Worm (Caenorhabditis elegans) whole organism, early embryonic: ENCODE results near the gene lon-2.

Experiments used
- B0310.2 ChIP-seq: sonication (generic microtip); optimal IDR thresholded peaks from 2 replicates; lab custom pipeline; 2016; ENCODE audit warnings: mild to moderate bottlenecking, missing genetic modification characterization, missing compliant biosample characterization
- F13C5.2 ChIP-seq: sonication (generic microtip); optimal IDR thresholded peaks from 2 replicates; lab custom pipeline; 2017; ENCODE audit warnings: mild to moderate bottlenecking, missing genetic modification characterization, inconsistent platforms, missing compliant biosample characterization
- aly-1 ChIP-seq: sonication (generic microtip); optimal IDR thresholded peaks from 2 replicates; lab custom pipeline; 2016; ENCODE audit warnings: missing genetic modification characterization, missing compliant biosample characterization
- ama-1 ChIP-seq: fragments of 150-350 bp; optimal IDR thresholded peaks from 2 replicates; lab custom pipeline; 2014
- ceh-13 ChIP-seq: fragments of 200-800 bp; sonication (Bioruptor generic); optimal IDR thresholded peaks from 2 replicates; lab custom pipeline; 2018; ENCODE audit warnings: mild to moderate bottlenecking, missing genetic modification characterization, missing compliant biosample characterization
- ceh-36 ChIP-seq: sonication (generic microtip); optimal IDR thresholded peaks from 2 replicates; lab custom pipeline; 2016; ENCODE audit warnings: missing genetic modification characterization, inconsistent platforms, missing compliant biosample characterization
- ets-7 ChIP-seq: sonication (generic microtip); optimal IDR thresholded peaks from 2 replicates; lab custom pipeline; 2016; ENCODE audit warnings: missing genotype, missing genetic modification characterization, missing compliant biosample characterization
- flt-1 ChIP-seq: fragments of 200-800 bp; sonication (Bioruptor generic); IDR thresholded peaks from 2 replicates; pipeline ENCODE4 v1.3.6; 2022; ENCODE audit warnings: missing genetic modification characterization, missing compliant biosample characterization
- hmbx-1 ChIP-seq: sonication (generic microtip); optimal IDR thresholded peaks from 2 replicates; lab custom pipeline; 2016; ENCODE audit warnings: mild to moderate bottlenecking, missing genetic modification characterization, missing compliant biosample characterization
- hmg-4 ChIP-seq: fragments of 200-800 bp; sonication (Bioruptor generic); optimal IDR thresholded peaks from 2 replicates; lab custom pipeline; 2018; ENCODE audit warnings: mild to moderate bottlenecking, missing genetic modification characterization, missing compliant biosample characterization
- hnd-1 ChIP-seq: sonication (generic microtip); optimal IDR thresholded peaks from 2 replicates; lab custom pipeline; 2016; ENCODE audit warnings: missing genetic modification characterization, missing compliant biosample characterization
- pes-1 ChIP-seq: fragments of 200-800 bp; sonication (Bioruptor generic); IDR thresholded peaks from 2 replicates; pipeline ENCODE4 v1.3.6; 2022; ENCODE audit warnings: missing genetic modification reagents, missing genetic modification characterization, missing compliant biosample characterization
- scrt-1 ChIP-seq: fragments of 200-800 bp; sonication (Bioruptor generic); IDR thresholded peaks from 2 replicates; pipeline ENCODE4 v1.3.6; 2022; ENCODE audit warnings: missing genetic modification characterization, missing compliant biosample characterization
- sea-1 ChIP-seq: fragments of 200-800 bp; sonication (Bioruptor generic); conservative IDR thresholded peaks from 2 replicates; pipeline ENCODE4 v1.3.6; 2022; ENCODE audit warnings: missing genetic modification characterization, missing compliant biosample characterization
- tbx-11 ChIP-seq: fragments of 200-800 bp; sonication (Bioruptor generic); IDR thresholded peaks from 2 replicates; pipeline ENCODE4 v1.3.6; 2022; ENCODE audit warnings: missing genetic modification characterization, missing compliant biosample characterization
- tbx-37 ChIP-seq: fragments of 200-800 bp; sonication (Bioruptor generic); conservative IDR thresholded peaks from 2 replicates; pipeline ENCODE4 v1.3.6; 2022; ENCODE audit warnings: missing genetic modification reagents, missing genetic modification characterization, missing compliant biosample characterization
- tra-4 ChIP-seq: sonication (generic microtip); optimal IDR thresholded peaks from 2 replicates; lab custom pipeline; 2017; ENCODE audit warnings: missing genetic modification characterization, missing compliant biosample characterization

Gene lon-2

ce11 chrX:4783117-4783775 is 34.4 kb upstream of the lon-2 start, which contains the start of gene F43C9.2:
Gene F43C9.2 (plus strand): TSS chrX:4783613.
- TF ChIP-seq ceh-13 (GFP tag; lab: Kevin White, UChicago) = no peak
- no peak for TF ChIP-seq ceh-36 (tag; lab: Kevin White, UChicago)

DNA sequence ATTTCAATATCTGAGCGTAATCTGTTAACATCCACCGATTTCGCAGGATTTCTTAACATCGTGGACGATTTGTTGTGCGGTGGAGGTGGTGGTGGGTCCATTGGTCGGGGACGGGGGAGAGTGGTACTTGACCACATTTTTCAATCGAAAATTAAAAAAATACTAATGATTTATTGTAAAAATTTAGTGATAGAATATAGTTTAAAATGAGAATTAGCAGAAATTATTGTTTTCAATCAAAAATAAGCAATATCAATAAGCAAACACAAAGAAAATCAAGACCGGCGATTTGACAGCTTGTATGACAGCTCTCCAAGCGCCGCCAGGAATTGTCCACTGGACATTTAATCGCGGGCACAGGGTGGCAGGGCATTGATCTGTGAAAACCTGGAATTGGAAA is 33.3 kb upstream of the lon-2 start, which contains the start of gene hum-10:
hum-10 (minus strand) TSS at position 101 of the 400 bp plus-strand sequence.
- TF ChIP-seq ets-7 (tag; lab: Kevin White, UChicago) (no peak), flt-1 (no peak), tbx-37 (no peak), scrt-1 (no peak), pes-1 (GFP tag; lab: Robert Waterston, UW) (no peak), hmg-4 (GFP tag; lab: Kevin White, UChicago) (no peak), aly-1 (no peak), B0310.2 (tag; lab: Kevin White, UChicago) (no peak), hmbx-1 (tag; lab: Kevin White, UChicago) (no peak), ceh-13 (GFP tag; lab: Kevin White, UChicago) (no peak), F13C5.2 (tag; lab: Kevin White, UChicago) (no peak), ama-1 (no peak), tbx-11 (no peak), tra-4 (tag; lab: Kevin White, UChicago) (no peak), sea-1 (no peak), ceh-36 (tag; lab: Kevin White, UChicago) (no peak), hnd-1 (tag; lab: Kevin White, UChicago) (no peak)

DNA sequence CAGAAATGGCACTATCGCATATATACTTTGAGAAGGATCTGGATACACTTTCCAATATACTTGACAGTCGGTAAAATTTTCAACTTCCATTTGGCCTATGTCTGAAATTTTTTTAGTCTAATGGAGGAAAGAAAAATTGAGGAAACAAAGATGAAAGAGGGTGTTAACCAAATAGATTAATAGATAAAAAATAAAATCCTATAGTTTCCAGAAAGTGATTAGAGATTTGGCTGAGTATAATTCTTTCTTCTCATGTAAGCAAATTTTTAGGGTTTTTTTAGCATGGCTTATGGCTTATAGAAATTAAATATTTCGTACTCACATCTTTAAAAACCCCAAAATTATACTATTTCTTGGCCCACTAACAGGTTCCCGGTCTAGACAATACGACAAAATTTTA is 21.0 kb upstream of the lon-2 start, which contains the start of gene npr-1:
npr-1 (minus strand) TSS at position 101 of the 400 bp plus-strand sequence.
- TF ChIP-seq hmbx-1 (tag; lab: Kevin White, UChicago) (no peak), aly-1 (no peak), ceh-13 (GFP tag; lab: Kevin White, UChicago) (no peak), scrt-1 (no peak), hnd-1 (tag; lab: Kevin White, UChicago) (no peak), hmg-4 (GFP tag; lab: Kevin White, UChicago) (no peak), F13C5.2 (tag; lab: Kevin White, UChicago) (no peak), flt-1 (no peak), sea-1 (no peak), ets-7 (tag; lab: Kevin White, UChicago) (no peak), tbx-11 (no peak), ceh-36 (tag; lab: Kevin White, UChicago) (no peak), B0310.2 (tag; lab: Kevin White, UChicago) (no peak), ama-1 (no peak), tra-4 (tag; lab: Kevin White, UChicago) (no peak), tbx-37 (no peak), pes-1 (GFP tag; lab: Robert Waterston, UW) (no peak)

DNA sequence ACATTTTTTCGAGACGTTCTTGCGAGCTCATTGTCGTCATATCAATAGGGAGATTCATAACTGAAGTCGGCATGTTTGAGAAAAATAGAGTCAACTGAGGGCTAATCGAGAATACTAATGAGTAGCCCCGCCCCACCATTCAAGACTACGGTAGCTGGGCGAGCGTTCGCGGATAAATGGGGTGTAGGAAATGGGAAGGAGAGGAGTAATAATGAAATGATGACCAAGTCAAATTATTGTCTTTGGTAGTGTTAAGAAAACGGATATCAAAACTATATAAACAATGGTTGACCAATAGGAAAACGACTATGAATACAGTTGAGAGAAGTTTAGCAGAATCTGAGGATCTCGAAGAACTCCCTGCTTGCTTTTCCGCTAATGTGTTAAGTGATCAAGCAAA is 12.7 kb upstream of the lon-2 start, which contains the start of gene mls-2:
mls-2 (minus strand) TSS at position 101 of the 400 bp plus-strand sequence.
- TF ChIP-seq ceh-13 (GFP tag; lab: Kevin White, UChicago) = no peak
- no peak for TF ChIP-seq tra-4 (tag; lab: Kevin White, UChicago)
- TF ChIP-seq scrt-1 = no peak
- TF ChIP-seq hmbx-1 (tag; lab: Kevin White, UChicago) = no peak
- no peak for TF ChIP-seq hmg-4 (GFP tag; lab: Kevin White, UChicago)
- TF ChIP-seq B0310.2 (tag; lab: Kevin White, UChicago) = no peak
- no peak for TF ChIP-seq sea-1
- TF ChIP-seq hnd-1 (tag; lab: Kevin White, UChicago) = no peak
- TF ChIP-seq pes-1 (GFP tag; lab: Robert Waterston, UW) = no peak
- no peak for TF ChIP-seq tbx-37
- TF ChIP-seq ama-1 = no peak
- TF ChIP-seq ets-7 (tag; lab: Kevin White, UChicago) = no peak
- no peak for TF ChIP-seq tbx-11

DNA sequence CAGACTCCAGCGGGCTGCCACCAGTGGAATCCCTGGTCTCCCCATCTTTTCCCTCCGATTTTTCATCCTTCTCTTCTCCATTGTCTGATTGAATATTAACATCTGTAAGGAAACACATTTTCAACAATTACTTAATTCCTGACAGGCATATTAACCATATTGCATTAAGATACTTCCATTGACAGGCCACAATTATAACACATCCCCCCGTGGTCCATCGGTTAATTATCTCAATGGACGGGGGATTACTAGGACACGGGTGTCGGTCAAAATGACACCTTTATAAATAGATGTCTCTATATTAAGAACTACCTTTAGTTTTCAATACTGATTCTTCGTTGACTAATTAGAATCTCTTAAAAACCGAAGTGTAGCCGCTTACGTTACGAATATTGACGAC is 10.8 kb upstream of the lon-2 start:
- no peak for TF ChIP-seq ama-1
- TF ChIP-seq hnd-1 (tag; lab: Kevin White, UChicago) = no peak
- no peak for TF ChIP-seq hmbx-1 (tag; lab: Kevin White, UChicago)
- no peak for TF ChIP-seq tbx-11
- no peak for TF ChIP-seq pes-1 (GFP tag; lab: Robert Waterston, UW)
- no peak for TF ChIP-seq ceh-36 (tag; lab: Kevin White, UChicago)
- no peak for TF ChIP-seq sea-1
- TF ChIP-seq scrt-1 = no peak

DNA sequence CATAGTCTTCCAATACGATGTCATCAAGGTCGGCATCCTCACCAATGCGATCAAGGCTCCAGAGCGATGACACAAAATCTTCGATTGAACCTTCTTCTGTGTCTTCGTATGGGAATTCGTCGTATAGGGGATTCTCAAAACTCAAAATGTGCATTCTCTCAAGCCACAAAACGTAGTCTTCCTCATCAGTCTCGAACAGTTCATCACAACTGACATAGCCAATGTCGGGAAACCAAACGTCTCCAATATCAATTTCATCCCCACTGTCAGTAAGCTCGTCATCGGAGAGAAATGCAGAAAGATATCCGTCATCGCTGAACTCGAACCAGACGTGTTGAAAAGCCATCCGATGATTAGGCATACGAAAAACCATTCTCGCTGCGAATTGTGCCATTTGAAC is 5.8 kb upstream of the lon-2 start, which contains the start of gene C39E6.2:
C39E6.2 (minus strand) TSS at position 394 of the 400 bp plus-strand sequence.
- TF ChIP-seq scrt-1 (no peak), hmbx-1 (tag; lab: Kevin White, UChicago) (no peak), aly-1 (no peak), F13C5.2 (tag; lab: Kevin White, UChicago) (no peak), B0310.2 (tag; lab: Kevin White, UChicago) (no peak), tbx-37 (no peak), tbx-11 (no peak), hmg-4 (GFP tag; lab: Kevin White, UChicago) (no peak)

ce11 chrX:4744037-4744436 is 4.8 kb downstream of the lon-2 start:
- no peak for TF ChIP-seq tbx-11
- TF ChIP-seq aly-1 = peak; percentile 28
- TF ChIP-seq scrt-1 = no peak
- TF ChIP-seq hnd-1 (tag; lab: Kevin White, UChicago) = no peak
- no peak for TF ChIP-seq tra-4 (tag; lab: Kevin White, UChicago)

DNA sequence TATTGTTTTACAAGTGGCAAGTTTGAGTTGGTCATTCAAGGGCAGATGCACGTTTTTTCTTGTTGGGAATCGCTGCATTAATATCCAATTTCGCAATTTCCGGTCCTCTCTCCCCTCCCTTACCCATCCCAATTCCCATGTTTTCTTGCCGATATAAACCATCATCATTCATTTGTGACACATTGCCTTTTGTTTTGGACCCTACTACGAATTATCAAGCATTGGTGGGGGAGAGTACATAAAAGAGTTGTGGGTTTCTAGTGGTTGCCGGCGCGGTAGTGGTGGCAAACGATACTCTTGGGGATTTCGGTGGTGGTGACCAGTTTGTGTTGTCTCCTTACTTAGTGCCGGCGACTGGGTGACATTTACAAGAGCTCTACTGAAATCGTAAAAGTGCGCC is 6.6 kb downstream of the lon-2 start:
- TF ChIP-seq sea-1 = no peak
- TF ChIP-seq ama-1 = no peak
- TF ChIP-seq tbx-11 = no peak
- no peak for TF ChIP-seq ceh-13 (GFP tag; lab: Kevin White, UChicago)
- no peak for TF ChIP-seq tbx-37
- no peak for TF ChIP-seq hmbx-1 (tag; lab: Kevin White, UChicago)
- no peak for TF ChIP-seq pes-1 (GFP tag; lab: Robert Waterston, UW)
- no peak for TF ChIP-seq hnd-1 (tag; lab: Kevin White, UChicago)
- no peak for TF ChIP-seq tra-4 (tag; lab: Kevin White, UChicago)
- no peak for TF ChIP-seq B0310.2 (tag; lab: Kevin White, UChicago)
- no peak for TF ChIP-seq ets-7 (tag; lab: Kevin White, UChicago)
- no peak for TF ChIP-seq ceh-36 (tag; lab: Kevin White, UChicago)
- no peak for TF ChIP-seq aly-1
- TF ChIP-seq F13C5.2 (tag; lab: Kevin White, UChicago) = no peak
- TF ChIP-seq flt-1 = no peak
- TF ChIP-seq scrt-1 = no peak
- TF ChIP-seq hmg-4 (GFP tag; lab: Kevin White, UChicago) = no peak
